Worm (Caenorhabditis elegans) whole organism, L3 larva: ENCODE data around the gene fli-1.

Source experiments
- aly-2 ChIP-seq: fragments of 150-350 bp; optimal IDR thresholded peaks from 2 replicates; lab custom pipeline; 2014; ENCODE audit warnings: missing biosample characterization, missing genetic modification characterization
- ceh-16 ChIP-seq: sonication (generic microtip); optimal IDR thresholded peaks from 2 replicates; lab custom pipeline; 2017; ENCODE audit warnings: missing biosample characterization, missing genetic modification characterization
- ceh-28 ChIP-seq: fragments of 150-350 bp; optimal IDR thresholded peaks from 2 replicates; lab custom pipeline; 2014; ENCODE audit warnings: missing biosample characterization, missing genetic modification reagents, missing genetic modification characterization
- ceh-9 ChIP-seq: sonication (generic microtip); optimal IDR thresholded peaks from 2 replicates; lab custom pipeline; 2018; ENCODE audit warnings: missing biosample characterization, missing genetic modification characterization
- egl-27 ChIP-seq: sonication (generic microtip); optimal IDR thresholded peaks from 4 replicates; lab custom pipeline; 2017; ENCODE audit warnings: missing biosample characterization, missing genetic modification reagents, missing genetic modification characterization
- egl-5 ChIP-seq: fragments of 150-350 bp; optimal IDR thresholded peaks from 2 replicates; lab custom pipeline; 2017; ENCODE audit warnings: missing biosample characterization, missing genetic modification reagents, missing genetic modification characterization, inconsistent platforms
- eor-1 ChIP-seq, 2 experiments: fragments of 150-350 bp; optimal IDR thresholded peaks; 2 replicates each; lab custom pipeline; 2014 to 2018; ENCODE audit warnings: missing biosample characterization in 2 of 2, missing genetic modification characterization in 2 of 2
- fkh-10 ChIP-seq: sonication (generic microtip); optimal IDR thresholded peaks from 2 replicates; lab custom pipeline; 2017; ENCODE audit warnings: missing biosample characterization, missing genetic modification reagents, missing genetic modification characterization
- fkh-2 ChIP-seq: fragments of 150-350 bp; optimal IDR thresholded peaks from 2 replicates; lab custom pipeline; 2014; ENCODE audit warnings: missing biosample characterization, missing genetic modification reagents, missing genetic modification characterization
- hmg-11 ChIP-seq: sonication (generic microtip); optimal IDR thresholded peaks from 2 replicates; lab custom pipeline; 2016; ENCODE audit warnings: missing genetic modification characterization, missing compliant biosample characterization
- jun-1 ChIP-seq: fragments of 150-350 bp; optimal IDR thresholded peaks from 2 replicates; lab custom pipeline; 2014; ENCODE audit warnings: missing biosample characterization, missing genetic modification reagents, missing genetic modification characterization
- lin-15B ChIP-seq: fragments of 150-350 bp; optimal IDR thresholded peaks from 2 replicates; lab custom pipeline; 2014; ENCODE audit warnings: missing biosample characterization, missing genetic modification characterization
- lin-39 ChIP-seq: fragments of 150-350 bp; optimal IDR thresholded peaks from 2 replicates; lab custom pipeline; 2018; ENCODE audit warnings: missing biosample characterization, missing genetic modification reagents, missing genetic modification characterization
- mdl-1 ChIP-seq: fragments of 150-350 bp; optimal IDR thresholded peaks from 2 replicates; lab custom pipeline; 2014; ENCODE audit warnings: missing biosample characterization, missing genetic modification characterization
- mml-1 ChIP-seq: fragments of 150-350 bp; sonication (generic microtip); optimal IDR thresholded peaks from 3 replicates; lab custom pipeline; 2014; ENCODE audit warnings: missing biosample characterization, missing genetic modification characterization
- nfya-1 ChIP-seq: sonication (generic microtip); optimal IDR thresholded peaks from 2 replicates; lab custom pipeline; 2017; ENCODE audit warnings: missing genetic modification characterization, mild to moderate bottlenecking, missing compliant biosample characterization, antibody characterized with exemption, moderate library complexity; ENCODE audit not compliant: insufficient read depth
- nhr-11 ChIP-seq: fragments of 150-350 bp; optimal IDR thresholded peaks from 2 replicates; lab custom pipeline; 2014; ENCODE audit warnings: missing biosample characterization, missing genetic modification characterization
- nhr-12 ChIP-seq: fragments of 150-350 bp; optimal IDR thresholded peaks from 2 replicates; lab custom pipeline; 2014; ENCODE audit warnings: missing biosample characterization, missing genetic modification characterization
- nhr-23 ChIP-seq: fragments of 150-350 bp; optimal IDR thresholded peaks from 2 replicates; lab custom pipeline; 2014; ENCODE audit warnings: missing biosample characterization, missing genetic modification reagents, missing genetic modification characterization
- nhr-25 ChIP-seq: sonication (generic microtip); optimal IDR thresholded peaks from 2 replicates; lab custom pipeline; 2017; ENCODE audit warnings: missing biosample characterization, missing genetic modification characterization
- nhr-28 ChIP-seq: fragments of 150-350 bp; optimal IDR thresholded peaks from 2 replicates; lab custom pipeline; 2014; ENCODE audit warnings: missing biosample characterization, missing genetic modification characterization
- nhr-67 ChIP-seq: fragments of 150-350 bp; optimal IDR thresholded peaks from 2 replicates; lab custom pipeline; 2014; ENCODE audit warnings: missing biosample characterization, missing genetic modification characterization
- nhr-77 ChIP-seq: fragments of 150-350 bp; optimal IDR thresholded peaks from 2 replicates; lab custom pipeline; 2014; ENCODE audit warnings: missing biosample characterization, missing genetic modification characterization
- pha-4 ChIP-seq: fragments of 150-350 bp; optimal IDR thresholded peaks from 2 replicates; lab custom pipeline; 2014; ENCODE audit warnings: missing biosample characterization, missing genetic modification reagents, missing genetic modification characterization
- pqm-1 ChIP-seq: fragments of 150-350 bp; optimal IDR thresholded peaks from 2 replicates; lab custom pipeline; 2017; ENCODE audit warnings: missing biosample characterization, missing genetic modification characterization, inconsistent platforms
- sea-2 ChIP-seq: fragments of 150-350 bp; sonication (generic microtip); optimal IDR thresholded peaks from 4 replicates; lab custom pipeline; 2014; ENCODE audit warnings: missing biosample characterization, missing genetic modification reagents, missing genetic modification characterization
- skn-1 ChIP-seq: fragments of 150-350 bp; optimal IDR thresholded peaks from 2 replicates; lab custom pipeline; 2014; ENCODE audit warnings: missing biosample characterization, missing genetic modification characterization
- snpc-4 ChIP-seq: fragments of 150-350 bp; optimal IDR thresholded peaks from 2 replicates; lab custom pipeline; 2014; ENCODE audit warnings: missing biosample characterization, missing genetic modification characterization
- tbx-2 ChIP-seq: sonication (generic microtip); optimal IDR thresholded peaks from 2 replicates; lab custom pipeline; 2016; ENCODE audit warnings: mild to moderate bottlenecking, missing genetic modification characterization, missing compliant biosample characterization
- unc-62 ChIP-seq: fragments of 150-350 bp; sonication (generic microtip); optimal IDR thresholded peaks from 4 replicates; lab custom pipeline; 2014; ENCODE audit warnings: missing biosample characterization, missing genetic modification reagents, missing genetic modification characterization
- ztf-11 ChIP-seq: fragments of 150-350 bp; optimal IDR thresholded peaks from 2 replicates; lab custom pipeline; 2014; ENCODE audit warnings: missing biosample characterization, missing genetic modification characterization

Gene fli-1

ce11 chrIII:8678371-8678770, 5.2 kb downstream of the fli-1 start (continued):
- TF ChIP-seq unc-62 (GFP tag; lab: Kevin White, UChicago) (no peak), ceh-28 (tag; lab: Kevin White, UChicago) (no peak), ztf-11 (tag; lab: Kevin White, UChicago) (no peak), pqm-1 (tag; lab: Kevin White, UChicago) (peak; percentile 26), lin-39 (tag; lab: Kevin White, UChicago) (peak; percentile 74)

- TF ChIP-seq ceh-9 (tag; lab: Kevin White, UChicago) = no peak
- TF ChIP-seq ztf-11 (tag; lab: Kevin White, UChicago) = no peak
- TF ChIP-seq nhr-25 = no peak
- no peak for TF ChIP-seq jun-1 (tag; lab: Kevin White, UChicago)
- TF ChIP-seq snpc-4 (tag; lab: Kevin White, UChicago) = no peak
- TF ChIP-seq ceh-16 (tag; lab: Kevin White, UChicago) = no peak
- TF ChIP-seq pha-4 = no peak
- no peak for TF ChIP-seq aly-2 (tag; lab: Kevin White, UChicago)
- no peak for TF ChIP-seq nhr-67 (tag; lab: Kevin White, UChicago)
- TF ChIP-seq nhr-28 (tag; lab: Kevin White, UChicago) = no peak
- no peak for TF ChIP-seq tbx-2
- no peak for TF ChIP-seq nhr-12
- TF ChIP-seq mml-1 (tag; lab: Kevin White, UChicago) = no peak
- no peak for TF ChIP-seq lin-39 (tag; lab: Kevin White, UChicago)
- no peak for TF ChIP-seq skn-1 (tag; lab: Kevin White, UChicago)
- TF ChIP-seq nhr-11 (tag; lab: Kevin White, UChicago) = no peak
- TF ChIP-seq lin-15B (tag; lab: Kevin White, UChicago) = no peak
Measured at ce11 chrIII:8674980-8675485, 8.5 kb downstream of the fli-1 start, which contains the start of gene pgl-2. Gene pgl-2, minus strand, starts transcription at chrIII:8675435.

DNA sequence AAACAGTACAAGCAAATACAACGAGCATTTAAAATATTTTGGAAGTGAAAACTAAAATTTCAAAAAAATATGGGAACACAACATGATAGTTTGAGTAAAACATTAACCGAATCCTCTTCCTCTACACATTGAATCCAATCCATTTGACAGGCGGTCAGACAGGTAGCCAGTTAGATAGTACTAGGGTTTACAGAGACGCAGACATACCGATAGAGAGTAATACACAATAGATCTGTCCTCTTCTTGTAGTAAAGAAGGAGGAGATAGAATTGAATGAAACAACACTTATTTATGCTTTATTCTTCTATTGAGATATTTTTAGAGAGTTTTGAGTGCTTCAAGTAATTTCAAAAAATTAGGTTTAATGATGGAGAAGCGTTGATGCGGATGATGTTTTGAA, 14.8 kb downstream of the fli-1 start:
- TF ChIP-seq nhr-25 = peak; percentile 9
- peak; percentile 19 for TF ChIP-seq hmg-11 (tag; lab: Kevin White, UChicago)
- TF ChIP-seq fkh-2 (tag; lab: Kevin White, UChicago) = no peak
- TF ChIP-seq, all 47 proteins: peak for 2

DNA sequence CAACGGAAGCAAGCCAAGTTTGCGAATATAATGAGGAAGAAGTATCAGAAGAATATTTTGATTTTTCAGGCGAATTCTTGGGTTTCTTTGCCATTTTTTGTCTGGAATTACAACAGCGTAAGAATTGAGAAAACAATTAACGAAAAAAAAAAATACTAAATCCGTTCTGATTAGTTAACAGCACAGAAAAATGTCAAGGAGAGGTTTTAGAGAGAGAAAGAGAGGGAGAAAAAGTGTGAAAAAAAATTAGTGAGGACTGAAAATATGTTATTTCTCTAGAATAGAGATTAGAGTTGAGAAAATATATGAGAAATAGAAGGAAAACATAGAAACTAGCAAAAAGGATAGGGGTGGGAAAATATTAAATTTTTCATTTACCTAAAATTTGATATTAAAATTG, 16.2 kb downstream of the fli-1 start, which contains the start of gene dpy-19:
Gene dpy-19, minus strand, starts transcription at position 101 of the 400 bp plus-strand sequence.
- TF ChIP-seq mdl-1 (tag; lab: Kevin White, UChicago) (no peak), nhr-11 (tag; lab: Kevin White, UChicago) (no peak), sea-2 (GFP tag; lab: Kevin White, UChicago) (no peak), eor-1 (tag; optimal IDR thresholded peaks at IDR 0.05; lab: Kevin White, UChicago) (no peak), nhr-77 (tag; lab: Kevin White, UChicago) (no peak), nfya-1 (tag; lab: Kevin White, UChicago) (no peak), lin-39 (tag; lab: Kevin White, UChicago) (no peak), egl-5 (tag; lab: Kevin White, UChicago) (no peak), nhr-23 (tag; lab: Kevin White, UChicago) (no peak), fkh-10 (GFP tag; lab: Kevin White, UChicago) (no peak), ceh-9 (tag; lab: Kevin White, UChicago) (no peak), mml-1 (tag; lab: Kevin White, UChicago) (no peak), nhr-12 (no peak), skn-1 (tag; lab: Kevin White, UChicago) (no peak), ceh-28 (tag; lab: Kevin White, UChicago) (no peak)

DNA sequence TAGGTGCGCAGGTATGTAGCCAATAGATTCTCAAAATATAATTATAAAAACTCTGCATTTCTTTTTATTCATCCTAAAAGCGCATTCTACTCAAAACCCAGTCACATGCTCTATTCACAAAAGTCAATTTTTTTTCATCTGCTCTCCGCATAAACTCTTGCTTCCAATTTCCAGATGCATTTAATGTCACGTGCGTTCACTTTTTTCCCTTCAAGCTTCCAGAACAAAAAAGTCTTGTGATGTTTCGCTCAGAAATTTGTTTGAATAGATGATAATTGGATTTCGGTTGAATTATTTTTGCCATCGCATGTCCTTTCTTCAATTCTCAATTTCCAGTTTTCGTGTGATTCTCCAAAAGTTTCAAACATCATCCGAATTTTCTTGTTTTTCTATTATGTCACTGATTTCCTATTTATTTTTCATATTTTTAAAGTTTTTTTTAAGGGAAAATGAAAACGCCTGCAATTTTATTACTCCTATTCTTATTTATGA, 18.6 kb downstream of the fli-1 start, which contains the start of gene F22B7.1:
Gene F22B7.1, plus strand, starts transcription at position 442 of the 492 bp plus-strand sequence.
- TF ChIP-seq egl-27 (no peak), unc-62 (GFP tag; lab: Kevin White, UChicago) (no peak)

DNA sequence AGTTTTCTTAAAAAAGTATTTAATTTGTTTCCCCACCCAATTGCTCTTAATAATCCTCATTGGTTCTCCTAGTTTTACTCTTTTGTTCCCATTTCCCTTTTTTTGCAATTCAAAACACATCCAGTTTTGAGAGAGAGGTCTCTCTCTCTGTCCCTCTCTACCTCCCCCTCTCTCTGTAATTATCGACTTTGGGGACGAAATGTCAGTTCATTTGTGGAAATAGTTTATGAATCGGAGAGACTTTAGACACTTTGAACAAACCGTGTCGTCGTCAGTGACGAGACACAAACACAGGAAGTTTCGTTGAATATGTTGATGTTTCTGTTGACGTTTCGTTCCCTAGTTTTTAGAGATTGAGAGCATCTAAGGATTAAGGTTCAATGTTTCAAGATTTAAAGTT, 20.4 kb downstream of the fli-1 start:
- TF ChIP-seq nhr-23 (tag; lab: Kevin White, UChicago) (peak; percentile 41), nhr-25 (peak; percentile 40), sea-2 (GFP tag; lab: Kevin White, UChicago) (no peak)
